Worm (Caenorhabditis elegans) whole organism, dauer: ENCODE data around the gene sra-29.

Experiments
- unc-62 ChIP-seq: sonication (generic microtip); optimal IDR thresholded peaks from 2 replicates; lab custom pipeline; 2017; ENCODE audit warnings: missing biosample characterization, missing genetic modification reagents, missing genetic modification characterization

sra-29 gene

DNA sequence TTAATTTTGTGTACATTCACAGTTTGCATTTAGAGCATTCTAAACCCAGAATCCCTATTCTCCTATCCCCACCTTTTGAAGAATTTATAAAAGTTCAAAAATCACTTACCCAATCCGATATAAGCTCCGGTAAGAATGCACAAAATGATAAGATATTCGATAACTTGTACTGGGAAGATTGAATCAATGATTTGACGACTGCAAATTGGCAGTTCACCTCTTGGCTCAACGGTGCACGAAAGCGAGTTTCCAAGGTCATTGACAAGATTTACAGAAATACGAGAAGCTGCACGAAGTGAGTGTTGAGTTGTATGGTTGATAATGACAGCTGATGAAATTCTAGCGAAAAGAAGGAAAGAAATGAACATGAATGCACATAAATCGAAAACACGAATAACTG is 15.3 kb downstream of the sra-29 start:
- TF ChIP-seq unc-62 (GFP tag; lab: Kevin White, UChicago) = no peak

DNA sequence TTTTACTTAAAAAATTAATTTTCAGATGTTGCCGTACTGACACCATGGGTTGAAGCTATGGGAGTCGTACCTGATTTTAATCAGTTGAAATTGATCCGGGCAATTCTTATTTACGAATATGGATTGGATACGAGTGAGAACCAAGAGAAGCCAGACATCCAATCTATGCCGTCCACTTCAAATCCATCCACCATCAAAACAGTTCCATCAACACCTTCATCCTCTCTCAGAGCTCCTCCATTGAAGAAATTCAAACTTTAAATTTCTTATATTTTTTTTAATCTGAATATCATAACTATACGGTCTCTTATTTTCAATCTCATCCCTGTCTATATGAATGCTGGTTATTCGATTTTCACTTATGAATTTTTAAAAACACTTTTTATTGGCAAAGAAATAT is 16.7 kb downstream of the sra-29 start:
- TF ChIP-seq unc-62 (GFP tag; lab: Kevin White, UChicago) = no peak

DNA sequence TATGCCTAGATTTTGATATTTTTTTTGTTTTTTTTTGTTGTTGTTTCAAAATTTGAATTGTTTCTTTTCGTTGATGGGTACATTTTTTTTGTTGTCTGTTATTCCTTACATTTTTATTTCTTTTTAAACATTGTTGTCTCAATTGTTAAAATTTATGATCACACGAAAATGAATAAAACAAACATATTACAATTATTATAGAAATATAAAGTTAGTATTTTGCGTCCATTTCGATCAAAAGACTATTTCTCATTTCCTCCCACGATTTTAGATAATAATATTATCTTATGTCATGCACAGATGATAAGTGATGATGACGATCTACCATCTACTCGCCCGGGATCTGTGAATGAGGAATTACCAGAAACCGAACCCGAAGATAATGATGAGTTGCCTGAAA is 20.9 kb downstream of the sra-29 start, which contains the start of gene wrn-1:
Gene wrn-1 (plus strand): TSS at position 301 of the 400 bp plus-strand sequence.
- TF ChIP-seq unc-62 (GFP tag; lab: Kevin White, UChicago) = no peak

DNA sequence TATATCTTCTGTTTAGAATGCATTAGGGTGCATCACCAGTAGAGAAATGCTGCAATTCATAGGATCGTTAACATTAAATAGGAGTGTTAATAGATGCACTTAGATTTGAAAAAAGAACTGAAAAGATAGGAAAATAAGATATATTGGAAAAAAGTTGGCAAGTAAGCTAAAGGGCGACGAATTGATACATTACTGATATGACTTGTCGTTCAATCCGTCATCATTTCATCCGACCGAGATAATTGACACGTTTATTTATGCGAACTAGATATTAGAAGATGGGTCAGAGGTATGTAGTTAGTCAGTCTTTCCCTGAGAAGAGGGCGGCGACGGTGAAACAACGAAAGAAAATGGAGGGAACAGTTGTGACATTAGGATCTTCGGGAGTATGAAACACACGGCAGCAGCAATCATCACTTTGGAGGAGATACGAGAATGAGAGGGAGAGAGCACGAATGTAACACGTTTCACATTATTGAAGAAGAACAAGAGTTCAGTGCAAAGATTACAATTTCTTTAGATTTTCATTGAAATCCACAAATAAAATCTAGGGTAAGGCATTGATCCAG is 30.6 kb downstream of the sra-29 start, which contains the start of gene lron-15:
Gene lron-15 (minus strand): TSS at position 51 of the 569 bp plus-strand sequence.
- TF ChIP-seq unc-62 (GFP tag; lab: Kevin White, UChicago) = no peak

DNA sequence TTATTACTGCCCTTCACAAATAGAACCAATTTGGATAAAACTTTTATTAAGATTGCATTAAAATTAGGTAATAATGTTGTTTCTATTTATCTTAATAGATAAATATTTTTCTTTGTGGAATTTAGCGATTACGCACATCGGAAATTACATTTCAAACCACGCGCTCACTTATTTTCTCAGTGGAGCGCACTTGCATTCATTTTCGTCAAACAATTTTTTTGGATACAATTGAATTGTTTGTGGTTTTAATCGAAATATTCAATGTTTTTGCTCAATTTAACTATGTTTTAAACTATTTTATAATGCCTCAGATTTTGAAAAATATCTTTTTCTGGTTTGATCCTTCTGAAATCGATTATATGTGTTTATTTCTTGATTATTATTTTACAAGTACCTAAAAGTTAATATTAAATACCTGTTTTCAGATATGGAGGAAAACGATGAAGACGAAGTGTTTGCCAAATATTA is 39.6 kb downstream of the sra-29 start, which contains the start of gene utp-20:
Gene utp-20 (plus strand): TSS at position 418 of the 468 bp plus-strand sequence.
- TF ChIP-seq unc-62 (GFP tag; lab: Kevin White, UChicago) = no peak

DNA sequence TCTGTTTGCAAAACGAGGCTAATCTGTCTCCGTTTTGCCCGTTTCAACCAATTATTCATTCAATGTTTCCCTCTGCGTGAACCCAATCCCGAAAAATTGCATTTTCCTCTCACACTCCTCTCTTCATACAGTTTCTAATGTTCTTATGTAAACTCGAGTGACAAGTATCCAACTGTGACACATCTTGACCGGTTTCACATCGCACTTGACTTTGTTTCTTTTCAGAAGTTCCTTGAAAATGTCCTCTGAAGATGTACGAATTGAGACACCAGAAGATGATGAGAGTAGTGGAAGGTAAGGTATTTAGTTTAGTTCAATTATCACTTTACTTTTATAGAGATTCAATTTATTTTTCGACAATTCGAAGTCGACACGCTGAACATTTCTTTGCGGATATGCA is 43.6 kb downstream of the sra-29 start, which contains the start of gene abcx-1:
Gene abcx-1 (plus strand): TSS at position 224 of the 400 bp plus-strand sequence.
- TF ChIP-seq unc-62 (GFP tag; lab: Kevin White, UChicago) = no peak

DNA sequence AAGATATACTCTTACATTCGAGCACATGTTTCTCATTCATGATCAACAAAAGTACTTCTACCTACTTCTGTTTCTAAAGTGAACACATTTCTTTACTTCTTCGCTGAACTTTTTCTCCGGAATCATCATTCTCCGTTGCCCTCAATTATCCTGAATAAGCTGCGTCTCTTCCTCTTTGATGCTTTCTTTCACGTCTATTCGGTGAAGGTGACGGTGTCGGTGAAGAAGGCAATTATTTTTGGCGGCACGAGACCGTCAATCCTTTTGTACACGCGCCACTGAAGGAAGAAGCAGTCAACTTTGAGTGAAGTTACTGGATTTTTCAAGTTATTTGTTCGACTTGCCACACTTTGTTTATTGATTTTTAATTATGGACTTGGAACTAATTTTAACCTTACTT is 44.0 kb downstream of the sra-29 start, which contains the start of gene abch-1:
Gene abch-1 (minus strand): TSS at position 101 of the 400 bp plus-strand sequence.
- no peak for TF ChIP-seq unc-62 (GFP tag; lab: Kevin White, UChicago)

DNA sequence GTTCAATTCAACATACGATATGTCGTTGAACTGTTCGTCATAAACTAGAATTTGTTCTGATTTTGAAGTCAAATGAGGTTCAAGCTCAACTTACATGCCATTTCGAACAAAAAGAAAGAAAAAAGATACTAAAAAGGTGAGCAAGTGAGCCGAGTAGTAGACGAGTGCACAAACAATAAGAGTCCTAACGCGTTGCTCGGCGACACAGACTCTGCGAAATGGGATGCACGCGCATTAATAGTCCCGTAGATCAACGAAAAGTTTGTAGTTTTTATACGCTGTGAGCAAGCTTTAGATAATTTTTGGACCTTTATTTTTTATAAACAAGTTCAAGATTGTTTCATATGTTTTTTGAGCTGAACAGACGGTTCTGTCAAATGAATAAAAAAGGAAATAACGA is 46.9 kb downstream of the sra-29 start, which contains the start of gene C56E6.4:
Gene C56E6.4 (minus strand): TSS at position 101 of the 400 bp plus-strand sequence.
- TF ChIP-seq unc-62 (GFP tag; lab: Kevin White, UChicago) = no peak

DNA sequence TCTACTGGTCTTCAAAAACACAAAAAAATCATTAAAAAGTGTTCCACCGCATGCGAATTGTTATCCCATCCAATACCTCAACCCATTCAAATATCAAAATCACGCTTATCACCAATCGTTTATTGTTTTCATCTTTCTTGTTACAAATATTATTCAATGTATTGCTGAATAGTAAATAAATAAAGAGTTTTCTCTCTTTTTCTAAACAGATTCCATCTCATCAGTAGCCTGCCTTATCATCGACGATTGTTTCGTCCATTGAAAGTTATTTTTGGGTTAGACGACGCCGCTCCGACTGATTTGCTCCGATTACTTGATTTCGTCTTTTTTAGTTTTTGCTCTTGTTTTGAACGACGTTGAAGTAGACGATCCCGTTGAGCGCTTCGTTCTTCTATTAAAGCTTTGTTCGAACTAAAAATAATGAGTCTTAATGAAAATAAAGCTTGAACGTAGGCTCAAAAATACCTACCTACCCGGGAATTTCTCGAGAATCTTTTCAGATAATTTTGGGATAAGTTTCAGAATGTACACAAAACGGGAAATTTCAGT is 49.3 kb downstream of the sra-29 start:
- TF ChIP-seq unc-62 (GFP tag; lab: Kevin White, UChicago) = no peak

DNA sequence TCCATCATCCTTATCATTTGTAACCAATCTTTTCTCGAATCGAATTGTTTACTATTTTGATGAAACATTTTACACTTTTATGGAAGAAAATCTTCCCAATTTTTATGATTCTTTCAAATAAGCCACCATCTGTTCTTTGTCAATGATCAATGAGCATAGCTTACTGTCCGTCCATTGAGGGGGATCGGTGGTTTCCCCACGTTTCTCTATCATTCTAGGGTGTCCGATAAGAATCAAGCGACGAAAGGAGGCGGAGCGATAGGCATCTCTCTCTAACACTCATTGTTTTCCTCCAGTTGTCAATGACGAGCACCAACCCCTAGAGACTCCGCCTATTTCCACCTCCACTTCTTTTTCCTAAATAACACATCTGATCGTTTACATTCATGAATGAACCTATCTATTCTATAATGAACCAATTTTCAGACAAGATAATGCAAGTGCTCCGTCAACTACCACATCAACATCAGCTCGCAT is 51.0 kb downstream of the sra-29 start, which contains the start of gene C56E6.2:
Gene C56E6.2 (plus strand): TSS at position 427 of the 477 bp plus-strand sequence.
- TF ChIP-seq unc-62 (GFP tag; lab: Kevin White, UChicago) = no peak
